Worm (Caenorhabditis elegans): ENCODE measurements around the gene ugt-63.

DNA sequence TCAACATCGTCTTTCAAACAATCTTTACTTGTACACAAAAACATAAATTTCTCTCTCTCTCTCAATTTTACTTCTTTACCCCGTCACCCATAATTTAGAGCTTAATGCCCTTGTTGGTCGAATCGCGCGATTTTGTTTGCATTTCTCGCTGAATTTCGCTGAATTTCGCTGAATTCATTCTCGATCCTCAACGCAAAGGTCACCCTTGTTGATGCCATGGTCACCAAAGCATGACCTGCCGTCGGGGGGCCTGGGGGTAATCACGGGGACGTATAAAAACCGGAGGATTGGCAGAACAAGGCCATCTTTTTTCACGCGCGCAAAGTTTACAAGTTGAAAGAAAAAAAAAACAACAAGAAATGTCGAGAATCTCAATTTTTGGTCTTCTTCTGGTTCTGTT, 19.4 kb upstream of the ugt-63 start, which contains the start of gene F14F9.8:
- TF ChIP-seq F16B12.6 (tag; optimal IDR thresholded peaks at IDR 0.05), result no peak
- TF ChIP-seq hlh-17 (GFP tag; optimal IDR thresholded peaks at IDR 0.05; ENCODE audit: borderline replicate concordance), result no peak
- no peak for TF ChIP-seq fos-1 (tag; optimal IDR thresholded peaks at IDR 0.05)
- no peak for TF ChIP-seq nhr-11 (tag; optimal IDR thresholded peaks at IDR 0.05)
- TF ChIP-seq zip-4 (GFP tag; optimal IDR thresholded peaks at IDR 0.05), result no peak
- TF ChIP-seq unc-130 (tag; optimal IDR thresholded peaks at IDR 0.05), result no peak
